Worm (Caenorhabditis elegans): ENCODE results near the gene snx-14.

snx-14 gene

ce11 chrII:13521179-13521616, 9.8 kb downstream of the snx-14 start (continued):
- TF ChIP-seq chd-7 (tag; optimal IDR thresholded peaks at IDR 0.05) = no peak
- 0 out of 2 replicates have a peak, but pooled peaks have one; percentile 29 for TF ChIP-seq madf-3 (GFP tag; IDR thresholded peaks at IDR 0.05)
- TF ChIP-seq F49E8.2 (tag; optimal IDR thresholded peaks at IDR 0.05; ENCODE audit: insufficient read depth) = peak; percentile 93
- TF ChIP-seq K11D2.4 (GFP tag; IDR thresholded peaks at IDR 0.05) = no peak
- TF ChIP-seq K12H6.12 (tag; optimal IDR thresholded peaks at IDR 0.05) = no peak
- no peak for TF ChIP-seq mxl-1 (tag; optimal IDR thresholded peaks at IDR 0.05)
- peak; percentile 63 for TF ChIP-seq efl-1 (GFP tag; optimal IDR thresholded peaks at IDR 0.05)
- TF ChIP-seq hsf-1 (GFP tag; IDR thresholded peaks at IDR 0.05) = peak; percentile 39; the same call in 1 of the 2 replicates
- peak; percentile 89 for TF ChIP-seq Y79H2A.3 (GFP tag; conservative IDR thresholded peaks at IDR 0.05)
- peak; percentile 45 for TF ChIP-seq dpl-1 (GFP tag; optimal IDR thresholded peaks at IDR 0.05)
- no peak for TF ChIP-seq F55B11.4 (tag; optimal IDR thresholded peaks at IDR 0.05; ENCODE audit: borderline replicate concordance, insufficient read depth)
- no peak for TF ChIP-seq T07F8.4 (tag; optimal IDR thresholded peaks at IDR 0.05)
- no peak for TF ChIP-seq bed-1 (GFP tag; IDR thresholded peaks at IDR 0.05)
- no peak for TF ChIP-seq dpff-1 (tag; optimal IDR thresholded peaks at IDR 0.05)
- TF ChIP-seq zim-3 (tag; optimal IDR thresholded peaks at IDR 0.05) = peak; percentile 49
- TF ChIP-seq pbrm-1 (GFP tag; IDR thresholded peaks at IDR 0.05) = peak; percentile 88; the same call in 1 of the 2 replicates
- peak; percentile 98 for TF ChIP-seq snpc-3.4 (tag; optimal IDR thresholded peaks at IDR 0.05)
- TF ChIP-seq rpc-1 (optimal IDR thresholded peaks at IDR 0.05) = no peak
- no peak for TF ChIP-seq rpc-1 (tag; optimal IDR thresholded peaks at IDR 0.05)
- TF ChIP-seq aptf-2 (GFP tag; conservative IDR thresholded peaks at IDR 0.05) = no peak
- TF ChIP-seq D2030.7 (GFP tag; IDR thresholded peaks at IDR 0.05) = peak; percentile 99
- no peak for TF ChIP-seq F57C9.4 (tag; optimal IDR thresholded peaks at IDR 0.05)
- TF ChIP-seq C17E4.6 (GFP tag; IDR thresholded peaks at IDR 0.05) = no peak
- peak; percentile 39; the same call in 1 of the 2 replicates for TF ChIP-seq attf-3 (GFP tag; conservative IDR thresholded peaks at IDR 0.05)
- no peak for TF ChIP-seq nhr-80 (tag; optimal IDR thresholded peaks at IDR 0.05)
- peak; percentile 98 for TF ChIP-seq snpc-4 (GFP tag; optimal IDR thresholded peaks at IDR 0.05)
- TF ChIP-seq snpc-4 (tag; optimal IDR thresholded peaks at IDR 0.05) = peak; percentile 94 to 99 (median 98)
- TF ChIP-seq ztf-26 (tag; optimal IDR thresholded peaks at IDR 0.05) = no peak
- peak in 1 of 2 experiments; percentile 20 for TF ChIP-seq rec-8 (tag; optimal IDR thresholded peaks at IDR 0.05)
- TF ChIP-seq F37B4.10 (GFP tag; IDR thresholded peaks at IDR 0.05) = no peak
- no peak for TF ChIP-seq nhr-120 (GFP tag; IDR thresholded peaks at IDR 0.05)
- peak; percentile 43 for TF ChIP-seq F23B12.7 (tag; optimal IDR thresholded peaks at IDR 0.05; ENCODE audit: insufficient read depth)
- peak; percentile 62 for TF ChIP-seq mcd-1 (GFP tag; IDR thresholded peaks at IDR 0.05)
- no peak for TF ChIP-seq Y56A3A.18 (GFP tag; IDR thresholded peaks at IDR 0.05)
- TF ChIP-seq unc-130 (GFP tag; optimal IDR thresholded peaks at IDR 0.05) = peak; percentile 78
- TF ChIP-seq Y53G8AR.9 (GFP tag; conservative IDR thresholded peaks at IDR 0.05) = peak; percentile 70
- TF ChIP-seq nhr-27 (tag; optimal IDR thresholded peaks at IDR 0.05) = no peak
- TF ChIP-seq madf-8 (GFP tag; conservative IDR thresholded peaks at IDR 0.05) = peak; percentile 48
- no peak for TF ChIP-seq unc-62 (GFP tag; optimal IDR thresholded peaks at IDR 0.05)
- TF ChIP-seq F52B5.7 (tag; optimal IDR thresholded peaks at IDR 0.05) = no peak
- TF ChIP-seq ztf-3 (GFP tag; optimal IDR thresholded peaks at IDR 0.05) = no peak
- no peak for TF ChIP-seq ztf-22 (GFP tag; optimal IDR thresholded peaks at IDR 0.05)
- TF ChIP-seq die-1 (tag; optimal IDR thresholded peaks at IDR 0.05) = peak; percentile 75
- TF ChIP-seq F39B2.1 (GFP tag; IDR thresholded peaks at IDR 0.05) = 0 out of 2 replicates have a peak, but pooled peaks have one; percentile 6
- peak; percentile 88 for TF ChIP-seq him-1 (tag; optimal IDR thresholded peaks at IDR 0.05)
- peak; percentile 77 for TF ChIP-seq B0336.3 (GFP tag; IDR thresholded peaks at IDR 0.05)
- peak; percentile 86 for TF ChIP-seq Y95B8A.8 (GFP tag; IDR thresholded peaks at IDR 0.05)
- no peak for TF ChIP-seq pha-4 (tag; optimal IDR thresholded peaks at IDR 0.05)
- peak in 1 of 3 experiments; percentile 29 for TF ChIP-seq lin-35 (GFP tag; optimal IDR thresholded peaks at IDR 0.05)
